Worm (Caenorhabditis elegans): ENCODE results near the gene F38E1.10.

DNA sequence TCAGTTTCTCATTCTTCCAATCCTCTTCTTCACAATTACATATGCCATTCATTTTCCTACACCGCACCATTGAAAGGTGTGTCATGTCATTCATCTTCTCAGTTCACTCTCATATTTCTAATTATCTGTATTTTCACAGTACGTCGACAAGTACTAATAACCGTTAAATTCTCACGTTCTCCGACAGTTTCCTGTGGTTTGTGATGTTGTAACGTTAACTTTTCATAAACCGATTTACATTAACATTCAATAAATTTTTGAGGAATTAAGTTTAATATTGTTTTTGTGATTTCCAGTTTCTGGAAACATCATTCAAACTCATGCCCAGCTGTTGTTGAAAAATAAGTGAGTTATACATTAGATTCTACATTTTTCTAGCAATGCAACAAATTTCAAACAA is 41.0 kb downstream of the F38E1.10 start, which contains the start of gene tmd-2:
- TF ChIP-seq nfya-1 (tag; optimal IDR thresholded peaks at IDR 0.05) (no peak), pha-4 (tag; optimal IDR thresholded peaks at IDR 0.05) (no peak), ceh-24 (tag; optimal IDR thresholded peaks at IDR 0.05) (no peak), ceh-31 (tag; optimal IDR thresholded peaks at IDR 0.05) (no peak), ama-1 (optimal IDR thresholded peaks at IDR 0.05) (no peak), C38D4.7 (GFP tag; optimal IDR thresholded peaks at IDR 0.05) (no peak), unc-86 (tag; optimal IDR thresholded peaks at IDR 0.05) (no peak), fkh-10 (GFP tag; optimal IDR thresholded peaks at IDR 0.05) (no peak), sox-4 (tag; optimal IDR thresholded peaks at IDR 0.05) (no peak), sox-2 (GFP tag; IDR thresholded peaks at IDR 0.05) (no peak), ceh-45 (GFP tag; IDR thresholded peaks at IDR 0.05) (no peak)

All from whole organism, late embryonic.